Fruit fly (Drosophila melanogaster) whole organism, wandering third instar larva: ENCODE data around the gene tj.
A peak's percentile ranks its signal among the peaks of the same experiment; 100 is the strongest.

Experiments used
- CG32264 ChIP-seq: fragments of 200-800 bp; sonication (Bioruptor generic); optimal IDR thresholded peaks from 2 replicates; lab custom pipeline; 2016; ENCODE audit warnings: missing biosample characterization, missing genetic modification characterization
- CG9705 ChIP-seq: fragments of 200-800 bp; sonication (Bioruptor generic); optimal IDR thresholded peaks from 2 replicates; lab custom pipeline; 2018; ENCODE audit warnings: missing biosample characterization, mild to moderate bottlenecking, missing genetic modification characterization
- Myc ChIP-seq: fragments of >200 bp; optimal IDR thresholded peaks from 2 replicates; lab custom pipeline; 2017
- OdsH ChIP-seq: fragments of 200-800 bp; sonication (Bioruptor generic); optimal IDR thresholded peaks from 2 replicates; lab custom pipeline; 2016; ENCODE audit warnings: missing biosample characterization, mild to moderate bottlenecking, missing genetic modification characterization
- brk ChIP-seq: fragments of 200-800 bp; sonication (Bioruptor generic); optimal IDR thresholded peaks from 2 replicates; lab custom pipeline; 2016; ENCODE audit warnings: missing biosample characterization, mild to moderate bottlenecking, missing genetic modification characterization
- dmrt93B ChIP-seq: fragments of 200-800 bp; sonication (Bioruptor generic); optimal IDR thresholded peaks from 2 replicates; lab custom pipeline; 2018; ENCODE audit warnings: missing biosample characterization, mild to moderate bottlenecking, missing genetic modification characterization
- ey ChIP-seq: fragments of 200-800 bp; sonication (Bioruptor generic); optimal IDR thresholded peaks from 2 replicates; lab custom pipeline; 2016; ENCODE audit warnings: missing biosample characterization, missing genetic modification characterization
- h ChIP-seq: fragments of 200-800 bp; sonication (Bioruptor generic); optimal IDR thresholded peaks from 3 replicates; lab custom pipeline; 2016; ENCODE audit warnings: missing biosample characterization, mild to moderate bottlenecking, missing genetic modification characterization
- lola ChIP-seq: fragments of >200 bp; optimal IDR thresholded peaks from 2 replicates; lab custom pipeline; 2017; ENCODE audit warnings: missing biosample characterization, missing genetic modification characterization
- pan ChIP-seq: fragments of >200 bp; optimal IDR thresholded peaks from 2 replicates; lab custom pipeline; 2017
- psq ChIP-seq: fragments of 200-800 bp; sonication (Bioruptor generic); optimal IDR thresholded peaks from 3 replicates; lab custom pipeline; 2017; ENCODE audit warnings: missing biosample characterization, mild to moderate bottlenecking, missing genetic modification characterization, moderate library complexity
- sage ChIP-seq: fragments of 200-800 bp; sonication (Bioruptor generic); optimal IDR thresholded peaks from 2 replicates; lab custom pipeline; 2016; ENCODE audit warnings: missing biosample characterization, mild to moderate bottlenecking, missing genetic modification characterization
- sv ChIP-seq: fragments of 200-800 bp; sonication (Bioruptor generic); optimal IDR thresholded peaks from 3 replicates; lab custom pipeline; 2016; ENCODE audit warnings: missing biosample characterization, missing genetic modification characterization
- usp ChIP-seq: fragments of >200 bp; optimal IDR thresholded peaks from 2 replicates; lab custom pipeline; 2017; ENCODE audit warnings: missing biosample characterization, missing genetic modification characterization

DNA sequence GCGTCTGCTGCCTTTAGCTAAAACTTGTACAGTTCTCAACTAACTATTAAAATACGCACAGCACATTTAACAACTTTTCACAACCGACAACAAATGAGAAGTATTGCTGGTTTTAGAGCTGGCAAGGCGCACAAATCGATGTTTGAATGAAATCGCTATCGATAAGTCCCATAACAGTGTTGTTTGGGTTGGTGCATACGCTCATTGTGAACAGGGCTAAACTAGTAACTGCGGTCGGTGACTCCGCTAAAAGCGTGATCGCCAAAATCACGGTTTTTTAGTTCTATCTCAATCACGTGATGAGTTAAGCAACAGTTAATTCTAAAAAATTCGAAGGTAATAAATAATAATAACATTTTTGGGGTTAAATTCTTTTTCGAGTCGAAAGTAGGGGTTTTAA lies 10.7 kb upstream of the tj start, which contains the start of gene Top2:
- TF ChIP-seq Myc (lab: Kevin White, UChicago) (no peak), CG9705 (GFP tag; lab: Kevin White, UChicago) (no peak), sv (GFP tag; lab: Kevin White, UChicago) (no peak), usp (GFP tag; lab: Kevin White, UChicago) (no peak), sage (GFP tag; lab: Kevin White, UChicago) (no peak), lola (no peak), h (GFP tag; lab: Kevin White, UChicago) (peak; percentile 60), CG32264 (no peak), OdsH (GFP tag; lab: Kevin White, UChicago) (no peak), brk (GFP tag; lab: Kevin White, UChicago) (no peak), dmrt93B (no peak), ey (GFP tag; lab: Kevin White, UChicago) (no peak), psq (no peak), pan (no peak)
